Worm (Caenorhabditis elegans) whole organism, young adult: ENCODE measurements around the gene F28H7.7.
A peak's percentile ranks its signal among the peaks of the same experiment; 100 is the strongest.

ENCODE experiments used
- C06A6.2 ChIP-seq: fragments of 200-800 bp; sonication (Bioruptor generic); conservative IDR thresholded peaks from 2 replicates; pipeline ENCODE4 v1.3.6; 2022; ENCODE audit warnings: missing genetic modification characterization, missing compliant biosample characterization
- C17E4.6 ChIP-seq: fragments of 200-800 bp; sonication (Bioruptor generic); IDR thresholded peaks from 2 replicates; pipeline ENCODE4 v1.3.6; 2022; ENCODE audit warnings: missing genetic modification reagents, missing genetic modification characterization, missing compliant biosample characterization
- F10E7.11 ChIP-seq: sonication (generic microtip); optimal IDR thresholded peaks from 2 replicates; lab custom pipeline; 2017; ENCODE audit warnings: mild to moderate bottlenecking, missing genetic modification characterization, moderate library complexity, missing compliant biosample characterization
- F23B12.7 ChIP-seq: sonication (generic microtip); optimal IDR thresholded peaks from 2 replicates; lab custom pipeline; 2017; ENCODE audit warnings: missing genetic modification characterization, mild to moderate bottlenecking, missing compliant biosample characterization, antibody characterized with exemption, moderate library complexity; ENCODE audit not compliant: insufficient read depth
- F37B4.10 ChIP-seq: fragments of 200-800 bp; sonication (Bioruptor generic); IDR thresholded peaks from 2 replicates; pipeline ENCODE4 v1.3.6; 2022; ENCODE audit warnings: missing genetic modification characterization, missing compliant biosample characterization
- F49E8.2 ChIP-seq: sonication (generic microtip); optimal IDR thresholded peaks from 3 replicates; lab custom pipeline; 2017; ENCODE audit warnings: missing genetic modification characterization, mild to moderate bottlenecking, missing compliant biosample characterization, antibody characterized with exemption, moderate library complexity; ENCODE audit not compliant: insufficient read depth
- F52B5.7 ChIP-seq: sonication (generic microtip); optimal IDR thresholded peaks from 2 replicates; lab custom pipeline; 2016; ENCODE audit warnings: mild to moderate bottlenecking, missing genetic modification characterization, missing compliant biosample characterization
- F55B11.4 ChIP-seq: sonication (generic microtip); optimal IDR thresholded peaks from 2 replicates; lab custom pipeline; 2016; ENCODE audit warnings: missing compliant biosample characterization, missing genetic modification characterization, borderline replicate concordance; ENCODE audit not compliant: insufficient read depth
- F57C9.4 ChIP-seq: sonication (generic microtip); optimal IDR thresholded peaks from 2 replicates; lab custom pipeline; 2017; ENCODE audit warnings: mild to moderate bottlenecking, missing genetic modification characterization, missing compliant biosample characterization
- K12H6.12 ChIP-seq: fragments of 200-800 bp; sonication (Bioruptor generic); optimal IDR thresholded peaks from 2 replicates; lab custom pipeline; 2018; ENCODE audit warnings: mild to moderate bottlenecking, missing genetic modification characterization, missing compliant biosample characterization
- Y53F4B.3 ChIP-seq: fragments of 200-800 bp; sonication (Bioruptor generic); IDR thresholded peaks from 2 replicates; pipeline ENCODE4 v1.3.6; 2022; ENCODE audit warnings: missing genetic modification reagents, missing genetic modification characterization, missing compliant biosample characterization
- Y53G8AR.9 ChIP-seq: fragments of 200-800 bp; sonication (Bioruptor generic); conservative IDR thresholded peaks from 2 replicates; pipeline ENCODE4 v1.3.6; 2022; ENCODE audit warnings: missing genetic modification reagents, missing genetic modification characterization, missing compliant biosample characterization
- Y79H2A.3 ChIP-seq: fragments of 200-800 bp; sonication (Bioruptor generic); conservative IDR thresholded peaks from 2 replicates; pipeline ENCODE4 v1.3.6; 2022; ENCODE audit warnings: missing genetic modification reagents, missing genetic modification characterization, missing compliant biosample characterization
- Y95B8A.8 ChIP-seq: fragments of 200-800 bp; sonication (Bioruptor generic); IDR thresholded peaks from 2 replicates; pipeline ENCODE4 v1.3.6; 2022; ENCODE audit warnings: missing genetic modification reagents, missing genetic modification characterization, missing compliant biosample characterization
- ZK185.1 ChIP-seq: sonication (generic microtip); optimal IDR thresholded peaks from 2 replicates; lab custom pipeline; 2016; ENCODE audit warnings: mild to moderate bottlenecking, missing genetic modification characterization, missing compliant biosample characterization; ENCODE audit not compliant: poor library complexity, severe bottlenecking
- ama-1 ChIP-seq, 3 experiments: fragments of 150-350 bp in 1 of 3; sonication (generic microtip) in 2 of 3; optimal IDR thresholded peaks; 2 replicates each; lab custom pipeline; 2014 to 2018; ENCODE audit warnings: missing biosample characterization in 2 of 3, missing genetic modification characterization in 2 of 3, missing genetic modification reagents in 2 of 3
- attf-5 ChIP-seq: fragments of 200-800 bp; sonication (Bioruptor generic); optimal IDR thresholded peaks from 2 replicates; lab custom pipeline; 2018; ENCODE audit warnings: mild to moderate bottlenecking, missing genetic modification characterization, missing compliant biosample characterization
- attf-6 ChIP-seq: fragments of 200-800 bp; sonication (Bioruptor generic); IDR thresholded peaks from 2 replicates; pipeline ENCODE4 v1.3.6; 2022; ENCODE audit warnings: missing genetic modification reagents, missing genetic modification characterization, missing compliant biosample characterization
- bed-2 ChIP-seq: fragments of 200-800 bp; sonication (Bioruptor generic); IDR thresholded peaks from 2 replicates; pipeline ENCODE4 v1.3.6; 2022; ENCODE audit warnings: missing genetic modification reagents, missing genetic modification characterization, missing compliant biosample characterization
- cebp-2 ChIP-seq: fragments of 200-800 bp; sonication (Bioruptor generic); IDR thresholded peaks from 2 replicates; pipeline ENCODE4 v1.3.6; 2022; ENCODE audit warnings: missing genetic modification characterization, missing compliant biosample characterization
- ceh-27 ChIP-seq: fragments of 200-800 bp; sonication (Bioruptor generic); optimal IDR thresholded peaks from 2 replicates; lab custom pipeline; 2018; ENCODE audit warnings: mild to moderate bottlenecking, missing genetic modification characterization, moderate library complexity, missing compliant biosample characterization
- ceh-58 ChIP-seq: fragments of 200-800 bp; sonication (Bioruptor generic); IDR thresholded peaks from 2 replicates; pipeline ENCODE4 v1.3.6; 2022; ENCODE audit warnings: missing genetic modification characterization, missing compliant biosample characterization
- egl-18 ChIP-seq: fragments of 200-800 bp; sonication (Bioruptor generic); IDR thresholded peaks from 2 replicates; pipeline ENCODE4 v1.3.6; 2022; ENCODE audit warnings: missing genetic modification reagents, missing genetic modification characterization, missing compliant biosample characterization
- gei-17 ChIP-seq: fragments of 200-800 bp; sonication (Bioruptor generic); optimal IDR thresholded peaks from 2 replicates; lab custom pipeline; 2018; ENCODE audit warnings: mild to moderate bottlenecking, missing genetic modification characterization, missing compliant biosample characterization
- him-1 ChIP-seq: sonication (generic microtip); optimal IDR thresholded peaks from 2 replicates; lab custom pipeline; 2016; ENCODE audit warnings: missing genotype, missing genetic modification reagents, missing genetic modification characterization, missing compliant biosample characterization
- hlh-26 ChIP-seq: fragments of 200-800 bp; sonication (Bioruptor generic); conservative IDR thresholded peaks from 2 replicates; pipeline ENCODE4 v1.3.6; 2022; ENCODE audit warnings: missing genetic modification reagents, missing genetic modification characterization, missing compliant biosample characterization
- hmg-1.2 ChIP-seq: fragments of 200-800 bp; sonication (Bioruptor generic); IDR thresholded peaks from 2 replicates; pipeline ENCODE4 v1.3.6; 2022; ENCODE audit warnings: missing genetic modification reagents, missing genetic modification characterization, missing compliant biosample characterization
- let-526 ChIP-seq: fragments of 200-800 bp; sonication (Bioruptor generic); IDR thresholded peaks from 2 replicates; pipeline ENCODE4 v1.3.6; 2022; ENCODE audit warnings: missing genetic modification reagents, missing genetic modification characterization, missing compliant biosample characterization
- let-607 ChIP-seq, 2 experiments: fragments of 200-800 bp in 1 of 2; sonication (Bioruptor generic) in 1 of 2; sonication (generic microtip) in 1 of 2; optimal IDR thresholded peaks; 2 replicates each; lab custom pipeline; 2016 to 2018; ENCODE audit warnings: mild to moderate bottlenecking in 2 of 2, missing compliant biosample characterization in 2 of 2, missing genetic modification characterization in 2 of 2, moderate library complexity in 2 of 2, missing genotype in 1 of 2
- lin-26 ChIP-seq: fragments of 200-800 bp; sonication (Bioruptor generic); IDR thresholded peaks from 2 replicates; pipeline ENCODE4 v1.3.6; 2022; ENCODE audit warnings: missing genetic modification reagents, missing genetic modification characterization, missing compliant biosample characterization
- lin-35 ChIP-seq, 3 experiments: fragments of 150-350 bp in 2 of 3; sonication (generic microtip) in 1 of 3; optimal IDR thresholded peaks; 2 replicates each; lab custom pipeline; 2014 to 2018; ENCODE audit warnings: missing biosample characterization in 3 of 3, missing genetic modification characterization in 3 of 3, missing genetic modification reagents in 3 of 3
- lsl-1 ChIP-seq: fragments of 200-800 bp; sonication (Bioruptor generic); optimal IDR thresholded peaks from 2 replicates; lab custom pipeline; 2018; ENCODE audit warnings: mild to moderate bottlenecking, missing genetic modification characterization, moderate library complexity, missing compliant biosample characterization
- madf-10 ChIP-seq: sonication (generic microtip); optimal IDR thresholded peaks from 2 replicates; lab custom pipeline; 2016; ENCODE audit warnings: mild to moderate bottlenecking, missing genetic modification characterization, missing compliant biosample characterization
- mel-28 ChIP-seq: sonication (generic microtip); optimal IDR thresholded peaks from 2 replicates; lab custom pipeline; 2016; ENCODE audit warnings: borderline replicate concordance, mild to moderate bottlenecking, missing genetic modification characterization, missing compliant biosample characterization
- nfyb-1 ChIP-seq: fragments of 200-800 bp; sonication (Bioruptor generic); IDR thresholded peaks from 2 replicates; pipeline ENCODE4 v1.3.6; 2022; ENCODE audit warnings: missing genetic modification reagents, missing genetic modification characterization, missing compliant biosample characterization
- nhr-27 ChIP-seq: fragments of 200-800 bp; sonication (Bioruptor generic); optimal IDR thresholded peaks from 2 replicates; lab custom pipeline; 2018; ENCODE audit warnings: mild to moderate bottlenecking, missing genetic modification characterization, moderate library complexity, missing compliant biosample characterization
- nhr-80 ChIP-seq: sonication (generic microtip); optimal IDR thresholded peaks from 2 replicates; lab custom pipeline; 2016; ENCODE audit warnings: missing genetic modification characterization, missing compliant biosample characterization
- nhr-90 ChIP-seq: sonication (generic microtip); optimal IDR thresholded peaks from 2 replicates; lab custom pipeline; 2016; ENCODE audit warnings: missing genotype, mild to moderate bottlenecking, missing genetic modification characterization, missing compliant biosample characterization
- rec-8 ChIP-seq, 2 experiments: sonication (generic microtip); optimal IDR thresholded peaks; 2 replicates each; lab custom pipeline; 2016; ENCODE audit warnings: mild to moderate bottlenecking in 2 of 2, missing genetic modification characterization in 2 of 2, missing genetic modification reagents in 2 of 2, missing genotype in 2 of 2, missing biosample characterization in 1 of 2, missing compliant biosample characterization in 1 of 2, moderate library complexity in 1 of 2
- sdz-38 ChIP-seq: sonication (generic microtip); optimal IDR thresholded peaks from 2 replicates; lab custom pipeline; 2016; ENCODE audit warnings: missing genotype, missing genetic modification characterization, missing compliant biosample characterization
- ztf-22 ChIP-seq: fragments of 200-800 bp; sonication (Bioruptor generic); optimal IDR thresholded peaks from 2 replicates; lab custom pipeline; 2018; ENCODE audit warnings: mild to moderate bottlenecking, missing genetic modification characterization, moderate library complexity, missing compliant biosample characterization
- ztf-25 ChIP-seq: fragments of 200-800 bp; sonication (Bioruptor generic); IDR thresholded peaks from 2 replicates; pipeline ENCODE4 v1.3.6; 2022; ENCODE audit warnings: missing genetic modification reagents, missing genetic modification characterization, missing compliant biosample characterization
- ztf-3 ChIP-seq: fragments of 200-800 bp; sonication (Bioruptor generic); optimal IDR thresholded peaks from 2 replicates; lab custom pipeline; 2018; ENCODE audit warnings: mild to moderate bottlenecking, missing genetic modification characterization, missing compliant biosample characterization
- ztf-6 ChIP-seq: fragments of 200-800 bp; sonication (Bioruptor generic); IDR thresholded peaks from 2 replicates; pipeline ENCODE4 v1.3.6; 2022; ENCODE audit warnings: missing genetic modification reagents, missing genetic modification characterization, missing compliant biosample characterization

Gene F28H7.7

ce11 chrV:10711829-10712607 is 41.9 kb downstream of the F28H7.7 start (continued):
- 0 out of 2 replicates have a peak, but pooled peaks have one; percentile 17 for TF ChIP-seq C06A6.2 (GFP tag; lab: Robert Waterston, UW)
- no peak; the same call in 1 of the 2 replicates for TF ChIP-seq Y53G8AR.9
- no peak for TF ChIP-seq nhr-90
- TF ChIP-seq ZK185.1 (tag; lab: Kevin White, UChicago): peak; percentile 18
- no peak for TF ChIP-seq gei-17 (GFP tag; lab: Kevin White, UChicago)
- TF ChIP-seq Y79H2A.3: peak; percentile 34; the same call in 1 of the 2 replicates
- no peak for TF ChIP-seq madf-10 (tag; lab: Kevin White, UChicago)
- TF ChIP-seq nfyb-1 (GFP tag; lab: Robert Waterston, UW): peak; percentile 61; the same call in 1 of the 2 replicates
- TF ChIP-seq F23B12.7 (tag; lab: Kevin White, UChicago): peak; percentile 4
- TF ChIP-seq ceh-27 (GFP tag; lab: Kevin White, UChicago): no peak
- no peak for TF ChIP-seq rec-8 (tag; optimal IDR thresholded peaks at IDR 0.05; lab: Kevin White, UChicago)
- no peak for TF ChIP-seq F49E8.2 (tag; lab: Kevin White, UChicago)
- no peak for TF ChIP-seq lsl-1 (GFP tag; lab: Kevin White, UChicago)
- TF ChIP-seq ceh-58 (GFP tag; lab: Robert Waterston, UW): no peak
- no peak for TF ChIP-seq cebp-2 (GFP tag; lab: Robert Waterston, UW)
- peak; percentile 35 for TF ChIP-seq ama-1 (optimal IDR thresholded peaks at IDR 0.05; lab: Kevin White, UChicago)
- no peak for TF ChIP-seq ama-1 (GFP tag; optimal IDR thresholded peaks at IDR 0.05; lab: Kevin White, UChicago)
- no peak for TF ChIP-seq nhr-80 (tag; lab: Kevin White, UChicago)
- TF ChIP-seq ztf-22 (GFP tag; lab: Kevin White, UChicago): no peak
- no peak; the same call in 1 of the 2 replicates for TF ChIP-seq ztf-25
- no peak for TF ChIP-seq attf-6 (GFP tag; lab: Robert Waterston, UW)
- TF ChIP-seq F57C9.4: no peak
- TF ChIP-seq hmg-1.2 (GFP tag; lab: Robert Waterston, UW): 0 out of 2 replicates have a peak, but pooled peaks have one; percentile 8
- no peak for TF ChIP-seq ztf-6 (GFP tag; lab: Robert Waterston, UW)
- TF ChIP-seq lin-35 (GFP tag; optimal IDR thresholded peaks at IDR 0.05; lab: Kevin White, UChicago): peak in 2 of 3 experiments; percentile 3 to 21
- no peak for TF ChIP-seq lin-26 (GFP tag; lab: Robert Waterston, UW)
- TF ChIP-seq hlh-26 (GFP tag; lab: Robert Waterston, UW): no peak
- TF ChIP-seq Y53F4B.3 (GFP tag; lab: Robert Waterston, UW): no peak
- TF ChIP-seq ztf-3 (GFP tag; lab: Kevin White, UChicago): no peak
- no peak for TF ChIP-seq let-607 (tag; optimal IDR thresholded peaks at IDR 0.05; lab: Kevin White, UChicago)
- TF ChIP-seq F52B5.7 (tag; lab: Kevin White, UChicago): peak; percentile 8
- peak; percentile 55; the same call in 1 of the 2 replicates for TF ChIP-seq Y95B8A.8 (GFP tag; lab: Robert Waterston, UW)
- TF ChIP-seq bed-2 (GFP tag; lab: Robert Waterston, UW): no peak
- TF ChIP-seq F10E7.11 (tag; lab: Kevin White, UChicago): no peak
- TF ChIP-seq K12H6.12: no peak
- TF ChIP-seq C17E4.6 (GFP tag; lab: Robert Waterston, UW): no peak
- TF ChIP-seq F37B4.10 (GFP tag; lab: Robert Waterston, UW): no peak
- no peak for TF ChIP-seq nhr-27 (tag; lab: Kevin White, UChicago)
- no peak for TF ChIP-seq egl-18 (GFP tag; lab: Robert Waterston, UW)
- no peak for TF ChIP-seq F55B11.4 (tag; lab: Kevin White, UChicago)
- TF ChIP-seq mel-28 (tag; lab: Kevin White, UChicago): peak; percentile 35
- TF ChIP-seq sdz-38 (tag; lab: Kevin White, UChicago): no peak
- no peak for TF ChIP-seq him-1 (tag; lab: Kevin White, UChicago)
- peak; percentile 8 for TF ChIP-seq attf-5
- TF ChIP-seq let-526 (GFP tag; lab: Robert Waterston, UW): 0 out of 2 replicates have a peak, but pooled peaks have one; percentile 39
